Fruit fly (Drosophila melanogaster) whole organism, prepupa: ENCODE measurements around the gene CG31515.
A peak's percentile ranks its signal among the peaks of the same experiment; 100 is the strongest.

Experiments
- Blimp-1 ChIP-seq: fragments of 200-800 bp; sonication (Bioruptor generic); optimal IDR thresholded peaks from 3 replicates; lab custom pipeline; 2017; ENCODE audit warnings: missing biosample characterization, missing genetic modification characterization, mild to moderate bottlenecking, moderate library complexity, missing genetic modification reagents
- CG10631 ChIP-seq: fragments of 200-800 bp; sonication (Bioruptor generic); optimal IDR thresholded peaks from 2 replicates; lab custom pipeline; 2016; ENCODE audit warnings: missing biosample characterization, missing genetic modification characterization
- CG10669 ChIP-seq: fragments of 200-800 bp; sonication (Bioruptor generic); optimal IDR thresholded peaks from 3 replicates; lab custom pipeline; 2018; ENCODE audit warnings: missing biosample characterization, mild to moderate bottlenecking, missing genetic modification characterization, moderate library complexity
- CG11294 ChIP-seq: fragments of 200-800 bp; sonication (Bioruptor generic); IDR thresholded peaks from 2 replicates; pipeline ENCODE4 v1.3.6; 2022; ENCODE audit warnings: missing biosample characterization, missing genetic modification characterization
- CG11762 ChIP-seq: fragments of 200-800 bp; sonication (Bioruptor generic); optimal IDR thresholded peaks from 3 replicates; lab custom pipeline; 2016; ENCODE audit warnings: missing biosample characterization, missing genetic modification characterization; ENCODE audit not compliant: insufficient read depth
- CG11902 ChIP-seq: fragments of 200-800 bp; sonication (Bioruptor generic); optimal IDR thresholded peaks from 3 replicates; lab custom pipeline; 2016; ENCODE audit warnings: missing biosample characterization, missing genetic modification characterization
- CG15336 ChIP-seq: fragments of 200-800 bp; sonication (Bioruptor generic); IDR thresholded peaks from 2 replicates; pipeline ENCODE4 v1.3.6; 2022; ENCODE audit warnings: missing biosample characterization, missing genetic modification characterization
- CG1621 ChIP-seq: fragments of 200-800 bp; sonication (Bioruptor generic); optimal IDR thresholded peaks from 3 replicates; lab custom pipeline; 2018; ENCODE audit warnings: missing biosample characterization, mild to moderate bottlenecking, missing genetic modification characterization
- CG16779 ChIP-seq: fragments of 200-800 bp; sonication (Bioruptor generic); optimal IDR thresholded peaks from 3 replicates; lab custom pipeline; 2017; ENCODE audit warnings: missing biosample characterization, mild to moderate bottlenecking, missing genetic modification characterization
- CG3032 ChIP-seq: fragments of 200-800 bp; optimal IDR thresholded peaks from 2 replicates; lab custom pipeline; 2019; ENCODE audit warnings: missing biosample characterization, mild to moderate bottlenecking, missing genetic modification characterization, moderate library complexity
- CG32006 ChIP-seq: fragments of 200-800 bp; sonication (Bioruptor generic); optimal IDR thresholded peaks from 3 replicates; lab custom pipeline; 2017; ENCODE audit warnings: missing biosample characterization, mild to moderate bottlenecking, missing genetic modification characterization
- CG34406 ChIP-seq: fragments of 200-800 bp; sonication (Bioruptor generic); optimal IDR thresholded peaks from 3 replicates; lab custom pipeline; 2016; ENCODE audit warnings: missing biosample characterization, missing genetic modification characterization
- CG3919 ChIP-seq: fragments of 200-800 bp; sonication (Bioruptor generic); optimal IDR thresholded peaks from 3 replicates; lab custom pipeline; 2016; ENCODE audit warnings: missing biosample characterization, missing genetic modification characterization
- CG4318 ChIP-seq: fragments of 200-800 bp; sonication (Bioruptor generic); optimal IDR thresholded peaks from 3 replicates; lab custom pipeline; 2017; ENCODE audit warnings: missing biosample characterization, mild to moderate bottlenecking, missing genetic modification characterization
- CG6163 ChIP-seq: fragments of 200-800 bp; sonication (Bioruptor generic); IDR thresholded peaks from 3 replicates; pipeline ENCODE4 v1.3.6; 2022; ENCODE audit warnings: missing biosample characterization, missing genetic modification characterization
- CG6792 ChIP-seq: fragments of 200-800 bp; sonication (Bioruptor generic); optimal IDR thresholded peaks from 3 replicates; lab custom pipeline; 2016; ENCODE audit warnings: missing biosample characterization, missing genetic modification characterization
- CG6808 ChIP-seq: fragments of 200-800 bp; sonication (Bioruptor generic); optimal IDR thresholded peaks from 3 replicates; lab custom pipeline; 2017; ENCODE audit warnings: missing biosample characterization, missing genetic modification characterization, mild to moderate bottlenecking, moderate library complexity, missing genetic modification reagents
- CG7368 ChIP-seq: fragments of 200-800 bp; sonication (Bioruptor generic); optimal IDR thresholded peaks from 3 replicates; lab custom pipeline; 2016; ENCODE audit warnings: missing biosample characterization, missing genetic modification characterization
- CG8119 ChIP-seq: fragments of 200-800 bp; sonication (Bioruptor generic); IDR thresholded peaks from 3 replicates; pipeline ENCODE4 v1.3.6; 2022; ENCODE audit warnings: missing biosample characterization, missing genetic modification characterization
- CG8319 ChIP-seq: fragments of 200-800 bp; sonication (Bioruptor generic); optimal IDR thresholded peaks from 3 replicates; lab custom pipeline; 2016; ENCODE audit warnings: missing biosample characterization, missing genetic modification characterization
- CG9139 ChIP-seq: fragments of 200-800 bp; sonication (Bioruptor generic); optimal IDR thresholded peaks from 3 replicates; lab custom pipeline; 2017; ENCODE audit warnings: missing biosample characterization, mild to moderate bottlenecking, missing genetic modification characterization
- Eip75B ChIP-seq: fragments of 200-800 bp; sonication (Bioruptor generic); optimal IDR thresholded peaks from 3 replicates; lab custom pipeline; 2016; ENCODE audit warnings: missing biosample characterization, missing genetic modification characterization
- Eip78C ChIP-seq: fragments of 200-800 bp; sonication (Bioruptor generic); peaks from one replicate; lab custom pipeline; 2016; ENCODE audit warnings: missing biosample characterization, missing genetic modification characterization
- Eip93F ChIP-seq: fragments of 200-800 bp; sonication (Bioruptor generic); optimal IDR thresholded peaks from 2 replicates; lab custom pipeline; 2016; ENCODE audit warnings: missing biosample characterization, mild to moderate bottlenecking, missing genetic modification characterization
- Ets21C ChIP-seq: fragments of 200-800 bp; sonication (Bioruptor generic); optimal IDR thresholded peaks from 3 replicates; lab custom pipeline; 2016; ENCODE audit warnings: missing biosample characterization, missing genetic modification characterization
- Ets96B ChIP-seq: fragments of 200-800 bp; optimal IDR thresholded peaks from 2 replicates; lab custom pipeline; 2019; ENCODE audit warnings: missing biosample characterization, mild to moderate bottlenecking, missing genetic modification characterization, moderate library complexity
- Gug ChIP-seq: fragments of 200-800 bp; sonication (Bioruptor generic); IDR thresholded peaks from 2 replicates; pipeline ENCODE4 v1.3.6; 2022; ENCODE audit warnings: missing biosample characterization, missing genetic modification characterization
- Hr38 ChIP-seq: sonication (Bioruptor generic); optimal IDR thresholded peaks from 2 replicates; lab custom pipeline; 2016; ENCODE audit warnings: missing biosample characterization, missing genetic modification characterization
- Hr4 ChIP-seq: fragments of 200-800 bp; sonication (Bioruptor generic); optimal IDR thresholded peaks from 3 replicates; lab custom pipeline; 2016; ENCODE audit warnings: missing biosample characterization, missing genetic modification characterization
- Lpt ChIP-seq: fragments of 200-800 bp; sonication (Bioruptor generic); optimal IDR thresholded peaks from 3 replicates; lab custom pipeline; 2016; ENCODE audit warnings: missing biosample characterization, missing genetic modification characterization
- Met ChIP-seq: fragments of 200-800 bp; sonication (Bioruptor generic); optimal IDR thresholded peaks from 3 replicates; lab custom pipeline; 2016; ENCODE audit warnings: missing biosample characterization, missing genetic modification characterization
- Smox ChIP-seq: fragments of 200-800 bp; sonication (Bioruptor generic); optimal IDR thresholded peaks from 3 replicates; lab custom pipeline; 2016; ENCODE audit warnings: missing biosample characterization, missing genetic modification characterization
- Sox102F ChIP-seq: fragments of 200-800 bp; sonication (Bioruptor generic); optimal IDR thresholded peaks from 2 replicates; lab custom pipeline; 2016; ENCODE audit warnings: missing biosample characterization, mild to moderate bottlenecking, missing genetic modification characterization
- Sox14 ChIP-seq: fragments of 200-800 bp; sonication (Bioruptor generic); optimal IDR thresholded peaks from 3 replicates; lab custom pipeline; 2016; ENCODE audit warnings: missing biosample characterization, missing genetic modification characterization
- Sox15 ChIP-seq: fragments of 200-800 bp; sonication (Bioruptor generic); optimal IDR thresholded peaks from 3 replicates; lab custom pipeline; 2016; ENCODE audit warnings: missing biosample characterization, missing genetic modification characterization
- cyc ChIP-seq: fragments of 200-800 bp; sonication (Bioruptor generic); optimal IDR thresholded peaks from 3 replicates; lab custom pipeline; 2016; ENCODE audit warnings: missing biosample characterization, missing genetic modification characterization
- dac ChIP-seq: fragments of 200-800 bp; sonication (Bioruptor generic); optimal IDR thresholded peaks from 2 replicates; lab custom pipeline; 2017; ENCODE audit warnings: missing biosample characterization, mild to moderate bottlenecking, missing genetic modification characterization
- dsx ChIP-seq: fragments of 200-800 bp; optimal IDR thresholded peaks from 3 replicates; lab custom pipeline; 2019; ENCODE audit warnings: missing biosample characterization, mild to moderate bottlenecking, missing genetic modification characterization, moderate library complexity; ENCODE audit not compliant: poor library complexity, severe bottlenecking
- esn ChIP-seq: fragments of 200-800 bp; sonication (Bioruptor generic); optimal IDR thresholded peaks from 2 replicates; lab custom pipeline; 2016; ENCODE audit warnings: missing biosample characterization, mild to moderate bottlenecking, missing genetic modification characterization, moderate library complexity
- fd59A ChIP-seq: fragments of 200-800 bp; sonication (Bioruptor generic); optimal IDR thresholded peaks from 2 replicates; lab custom pipeline; 2017; ENCODE audit warnings: missing biosample characterization, mild to moderate bottlenecking, missing genetic modification characterization, missing genetic modification reagents
- fkh ChIP-seq: fragments of 200-800 bp; sonication (Bioruptor generic); optimal IDR thresholded peaks from 3 replicates; lab custom pipeline; 2017; ENCODE audit warnings: missing biosample characterization, mild to moderate bottlenecking, missing genetic modification characterization, moderate library complexity
- lz ChIP-seq: fragments of 200-800 bp; sonication (Bioruptor generic); optimal IDR thresholded peaks from 3 replicates; lab custom pipeline; 2016; ENCODE audit warnings: missing biosample characterization, missing genetic modification characterization
- pdm3 ChIP-seq: fragments of 200-800 bp; sonication (Bioruptor generic); optimal IDR thresholded peaks from 3 replicates; lab custom pipeline; 2016; ENCODE audit warnings: missing biosample characterization, missing genetic modification characterization
- salr ChIP-seq, 2 experiments: fragments of 200-800 bp; sonication (Bioruptor generic); optimal IDR thresholded peaks; 3 replicates each; lab custom pipeline; 2016 to 2018; ENCODE audit warnings: missing biosample characterization in 2 of 2, missing genetic modification characterization in 2 of 2, mild to moderate bottlenecking in 1 of 2
- ss ChIP-seq, 2 experiments: fragments of 200-800 bp; sonication (Bioruptor generic); optimal IDR thresholded peaks; 2 replicates in 1 of 2; 3 replicates in 1 of 2; lab custom pipeline; 2017 to 2018; ENCODE audit warnings: mild to moderate bottlenecking in 2 of 2, missing biosample characterization in 2 of 2, missing genetic modification characterization in 2 of 2, moderate library complexity in 1 of 2
- svp ChIP-seq: fragments of 200-800 bp; sonication (Bioruptor generic); peaks from one replicate; lab custom pipeline; 2016; ENCODE audit warnings: missing biosample characterization, missing genetic modification characterization
- topi ChIP-seq: fragments of 200-800 bp; sonication (Bioruptor generic); optimal IDR thresholded peaks from 3 replicates; lab custom pipeline; 2016; ENCODE audit warnings: missing biosample characterization, missing genetic modification characterization
- vri ChIP-seq: fragments of 200-800 bp; sonication (Bioruptor generic); optimal IDR thresholded peaks from 3 replicates; lab custom pipeline; 2016; ENCODE audit warnings: missing biosample characterization, mild to moderate bottlenecking, missing genetic modification characterization

CG31515 gene

DNA sequence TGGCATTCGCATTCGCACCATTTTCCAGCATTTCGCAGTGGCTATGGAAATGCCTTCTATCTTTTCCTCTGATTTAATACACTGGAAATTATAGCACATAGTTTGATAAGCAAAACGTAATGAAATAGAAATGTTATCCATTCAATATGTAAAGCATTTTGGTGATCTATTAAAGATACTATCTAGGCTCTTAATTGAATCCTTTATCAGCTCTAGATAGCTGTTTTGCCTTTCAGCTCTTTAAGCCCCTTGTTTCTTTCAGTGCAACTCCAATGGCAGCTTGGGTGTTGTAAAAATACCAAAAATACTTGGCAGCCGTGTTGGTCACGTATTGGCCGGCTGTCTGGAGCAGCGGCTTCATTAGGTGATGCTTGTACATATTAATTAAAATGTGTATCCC, 23.7 kb downstream of the CG31515 start (continued):
- TF ChIP-seq lz (GFP tag; lab: Kevin White, UChicago) (no peak), pdm3 (peak; percentile 39)

DNA sequence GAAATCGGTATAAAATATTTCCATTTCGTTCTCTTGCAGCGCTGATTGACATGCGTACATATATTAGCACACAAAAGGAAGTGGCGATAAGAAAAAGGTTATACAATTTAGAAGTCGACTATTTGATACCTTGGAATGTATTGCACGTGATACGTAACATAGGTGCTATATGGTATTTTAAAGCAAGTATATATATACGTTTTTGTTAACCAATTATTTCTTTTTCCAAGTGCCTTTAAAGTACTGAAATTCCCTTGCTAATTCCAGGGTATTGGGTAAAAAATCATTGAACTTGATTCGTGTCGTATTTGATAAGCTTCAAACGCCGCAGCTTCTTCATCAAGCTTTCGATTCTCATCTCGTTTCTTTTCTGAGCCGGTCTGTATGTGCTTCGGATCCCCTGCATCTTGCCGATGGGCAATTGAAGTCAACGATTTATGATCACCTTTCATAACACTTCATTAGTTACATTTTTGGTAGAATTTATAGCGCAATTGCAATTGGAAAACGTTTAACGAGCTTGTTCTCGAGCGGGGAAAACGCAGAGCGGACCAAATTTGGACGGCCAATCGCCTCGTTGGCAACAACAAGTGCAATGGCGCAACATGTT, 25.1 kb downstream of the CG31515 start, which contains the start of gene CG4408:
Gene CG4408 (minus strand): TSS at position 60 of the 610 bp plus-strand sequence.
- peak; percentile 69 for TF ChIP-seq CG10669 (GFP tag; lab: Kevin White, UChicago)
- peak; percentile 91 for TF ChIP-seq lz (GFP tag; lab: Kevin White, UChicago)
- TF ChIP-seq Sox15: peak; percentile 69
- peak; percentile 41 for TF ChIP-seq Lpt (GFP tag; lab: Kevin White, UChicago)
- no peak for TF ChIP-seq CG9139 (GFP tag; lab: Kevin White, UChicago)
- peak; percentile 43; the same call in 1 of the 2 replicates for TF ChIP-seq CG11294
- TF ChIP-seq CG11762 (GFP tag; lab: Kevin White, UChicago): peak; percentile 55
- TF ChIP-seq Ets21C (GFP tag; lab: Kevin White, UChicago): peak; percentile 88
- TF ChIP-seq CG32006 (GFP tag; lab: Kevin White, UChicago): peak; percentile 73
- peak; percentile 10 to 16 for TF ChIP-seq ss (GFP tag; optimal IDR thresholded peaks at IDR 0.05; lab: Kevin White, UChicago)
- TF ChIP-seq CG4318 (GFP tag; lab: Kevin White, UChicago): peak; percentile 29
- peak; percentile 85 for TF ChIP-seq CG6792 (GFP tag; lab: Kevin White, UChicago)
- TF ChIP-seq CG10631 (GFP tag; lab: Kevin White, UChicago): peak; percentile 73
- TF ChIP-seq svp (GFP tag; lab: Kevin White, UChicago): peak; percentile 97
- peak; percentile 87 for TF ChIP-seq Sox14 (GFP tag; lab: Kevin White, UChicago)
- TF ChIP-seq vri (GFP tag; lab: Kevin White, UChicago): peak; percentile 89
- peak; percentile 23 for TF ChIP-seq dsx (GFP tag; lab: Kevin White, UChicago)
- peak; percentile 59 for TF ChIP-seq CG6808 (GFP tag; lab: Kevin White, UChicago)
- peak; percentile 93 for TF ChIP-seq esn (GFP tag; lab: Kevin White, UChicago)
- peak; percentile 71 for TF ChIP-seq Blimp-1 (GFP tag; lab: Kevin White, UChicago)
- peak; percentile 71 for TF ChIP-seq Gug (GFP tag; lab: Robert Waterston, UW)
- TF ChIP-seq CG11902 (GFP tag; lab: Kevin White, UChicago): peak; percentile 58
- peak; percentile 30 for TF ChIP-seq Eip93F (GFP tag; lab: Kevin White, UChicago)
- TF ChIP-seq CG34406 (GFP tag; lab: Kevin White, UChicago): peak; percentile 70
- peak; percentile 89 for TF ChIP-seq Smox
- peak; percentile 8 for TF ChIP-seq fd59A (GFP tag; lab: Kevin White, UChicago)
- peak; percentile 88 for TF ChIP-seq Eip75B
- TF ChIP-seq CG6163: peak; percentile 83
- peak; percentile 91 for TF ChIP-seq Sox102F (GFP tag; lab: Kevin White, UChicago)
- TF ChIP-seq Met: peak; percentile 91
- no peak for TF ChIP-seq dac (GFP tag; lab: Kevin White, UChicago)
- peak; percentile 71 for TF ChIP-seq CG8319
- peak; percentile 82 for TF ChIP-seq pdm3
- peak; percentile 76 for TF ChIP-seq Hr4 (GFP tag; lab: Kevin White, UChicago)
- TF ChIP-seq CG15336 (GFP tag; lab: Robert Waterston, UW): peak; percentile 68
- TF ChIP-seq CG8119 (GFP tag; lab: Robert Waterston, UW): peak; percentile 51; the same call in 2 of the 3 replicates
- peak; percentile 77 for TF ChIP-seq Ets96B (tag; lab: Kevin White, UChicago)
- TF ChIP-seq Hr38 (GFP tag; lab: Kevin White, UChicago): no peak
- TF ChIP-seq CG3032: peak; percentile 77
- TF ChIP-seq CG7368 (GFP tag; lab: Kevin White, UChicago): peak; percentile 75
- peak; percentile 76 for TF ChIP-seq CG3919 (GFP tag; lab: Kevin White, UChicago)
- TF ChIP-seq Eip78C (GFP tag; lab: Kevin White, UChicago): peak; percentile 85
- TF ChIP-seq topi: peak; percentile 92
- peak; percentile 92 for TF ChIP-seq cyc
- TF ChIP-seq fkh (GFP tag; lab: Kevin White, UChicago): no peak
- peak; percentile 16 to 37 for TF ChIP-seq salr (GFP tag; optimal IDR thresholded peaks at IDR 0.05; lab: Kevin White, UChicago)
- peak; percentile 49 for TF ChIP-seq CG1621 (tag; lab: Kevin White, UChicago)
- TF ChIP-seq CG16779 (tag; lab: Kevin White, UChicago): peak; percentile 40
